Worm (Caenorhabditis elegans) whole organism, young adult: ENCODE measurements around the gene srx-62.

Experiments
- B0019.2 ChIP-seq: fragments of 200-800 bp; sonication (Bioruptor generic); conservative IDR thresholded peaks from 2 replicates; pipeline ENCODE4 v1.3.6; 2022; ENCODE audit warnings: missing genetic modification reagents, missing genetic modification characterization, missing compliant biosample characterization
- F52B5.7 ChIP-seq: sonication (generic microtip); optimal IDR thresholded peaks from 2 replicates; lab custom pipeline; 2016; ENCODE audit warnings: mild to moderate bottlenecking, missing genetic modification characterization, missing compliant biosample characterization
- K11D2.4 ChIP-seq: fragments of 200-800 bp; sonication (Bioruptor generic); IDR thresholded peaks from 2 replicates; pipeline ENCODE4 v1.3.6; 2022; ENCODE audit warnings: missing genetic modification reagents, missing genetic modification characterization, missing compliant biosample characterization
- Y53G8AR.9 ChIP-seq: fragments of 200-800 bp; sonication (Bioruptor generic); conservative IDR thresholded peaks from 2 replicates; pipeline ENCODE4 v1.3.6; 2022; ENCODE audit warnings: missing genetic modification reagents, missing genetic modification characterization, missing compliant biosample characterization
- Y95B8A.8 ChIP-seq: fragments of 200-800 bp; sonication (Bioruptor generic); IDR thresholded peaks from 2 replicates; pipeline ENCODE4 v1.3.6; 2022; ENCODE audit warnings: missing genetic modification reagents, missing genetic modification characterization, missing compliant biosample characterization
- akir-1 ChIP-seq: fragments of 200-800 bp; sonication (Bioruptor generic); optimal IDR thresholded peaks from 2 replicates; lab custom pipeline; 2018; ENCODE audit warnings: mild to moderate bottlenecking, missing genetic modification characterization, moderate library complexity, missing compliant biosample characterization
- attf-5 ChIP-seq: fragments of 200-800 bp; sonication (Bioruptor generic); optimal IDR thresholded peaks from 2 replicates; lab custom pipeline; 2018; ENCODE audit warnings: mild to moderate bottlenecking, missing genetic modification characterization, missing compliant biosample characterization
- bed-2 ChIP-seq: fragments of 200-800 bp; sonication (Bioruptor generic); IDR thresholded peaks from 2 replicates; pipeline ENCODE4 v1.3.6; 2022; ENCODE audit warnings: missing genetic modification reagents, missing genetic modification characterization, missing compliant biosample characterization
- ceh-58 ChIP-seq: fragments of 200-800 bp; sonication (Bioruptor generic); IDR thresholded peaks from 2 replicates; pipeline ENCODE4 v1.3.6; 2022; ENCODE audit warnings: missing genetic modification characterization, missing compliant biosample characterization
- die-1 ChIP-seq: sonication (generic microtip); optimal IDR thresholded peaks from 2 replicates; lab custom pipeline; 2016; ENCODE audit warnings: missing genotype, mild to moderate bottlenecking, missing genetic modification characterization, missing compliant biosample characterization
- efl-1 ChIP-seq: fragments of 150-350 bp; optimal IDR thresholded peaks from 2 replicates; lab custom pipeline; 2014; ENCODE audit warnings: missing biosample characterization, missing genetic modification reagents, missing genetic modification characterization
- egl-44 ChIP-seq: fragments of 200-800 bp; sonication (Bioruptor generic); IDR thresholded peaks from 2 replicates; pipeline ENCODE4 v1.3.6; 2022; ENCODE audit warnings: missing genetic modification reagents, missing genetic modification characterization, missing compliant biosample characterization
- ekl-4 ChIP-seq: fragments of 200-800 bp; sonication (Bioruptor generic); IDR thresholded peaks from 2 replicates; pipeline ENCODE4 v1.3.6; 2022; ENCODE audit warnings: missing genetic modification reagents, missing genetic modification characterization, missing compliant biosample characterization
- ets-4 ChIP-seq: fragments of 200-800 bp; sonication (Bioruptor generic); optimal IDR thresholded peaks from 2 replicates; lab custom pipeline; 2018; ENCODE audit warnings: mild to moderate bottlenecking, missing genetic modification characterization, missing compliant biosample characterization
- gei-17 ChIP-seq: fragments of 200-800 bp; sonication (Bioruptor generic); optimal IDR thresholded peaks from 2 replicates; lab custom pipeline; 2018; ENCODE audit warnings: mild to moderate bottlenecking, missing genetic modification characterization, missing compliant biosample characterization
- him-1 ChIP-seq: sonication (generic microtip); optimal IDR thresholded peaks from 2 replicates; lab custom pipeline; 2016; ENCODE audit warnings: missing genotype, missing genetic modification reagents, missing genetic modification characterization, missing compliant biosample characterization
- hlh-26 ChIP-seq: fragments of 200-800 bp; sonication (Bioruptor generic); conservative IDR thresholded peaks from 2 replicates; pipeline ENCODE4 v1.3.6; 2022; ENCODE audit warnings: missing genetic modification reagents, missing genetic modification characterization, missing compliant biosample characterization
- hmg-1.2 ChIP-seq: fragments of 200-800 bp; sonication (Bioruptor generic); IDR thresholded peaks from 2 replicates; pipeline ENCODE4 v1.3.6; 2022; ENCODE audit warnings: missing genetic modification reagents, missing genetic modification characterization, missing compliant biosample characterization
- let-607 ChIP-seq, 2 experiments: fragments of 200-800 bp in 1 of 2; sonication (Bioruptor generic) in 1 of 2; sonication (generic microtip) in 1 of 2; optimal IDR thresholded peaks; 2 replicates each; lab custom pipeline; 2016 to 2018; ENCODE audit warnings: mild to moderate bottlenecking in 2 of 2, missing compliant biosample characterization in 2 of 2, missing genetic modification characterization in 2 of 2, moderate library complexity in 2 of 2, missing genotype in 1 of 2
- lin-40 ChIP-seq: sonication (generic microtip); optimal IDR thresholded peaks from 2 replicates; lab custom pipeline; 2016; ENCODE audit warnings: missing genetic modification characterization, mild to moderate bottlenecking, missing compliant biosample characterization, missing genotype, missing genetic modification reagents
- lin-54 ChIP-seq: fragments of 200-800 bp; sonication (Bioruptor generic); optimal IDR thresholded peaks from 2 replicates; lab custom pipeline; 2018; ENCODE audit warnings: mild to moderate bottlenecking, missing genetic modification characterization, missing compliant biosample characterization
- lsl-1 ChIP-seq: fragments of 200-800 bp; sonication (Bioruptor generic); optimal IDR thresholded peaks from 2 replicates; lab custom pipeline; 2018; ENCODE audit warnings: mild to moderate bottlenecking, missing genetic modification characterization, moderate library complexity, missing compliant biosample characterization
- mel-28 ChIP-seq: sonication (generic microtip); optimal IDR thresholded peaks from 2 replicates; lab custom pipeline; 2016; ENCODE audit warnings: borderline replicate concordance, mild to moderate bottlenecking, missing genetic modification characterization, missing compliant biosample characterization
- mxl-1 ChIP-seq: sonication (generic microtip); optimal IDR thresholded peaks from 2 replicates; lab custom pipeline; 2016; ENCODE audit warnings: missing genetic modification characterization, missing compliant biosample characterization
- pbrm-1 ChIP-seq: fragments of 200-800 bp; sonication (Bioruptor generic); IDR thresholded peaks from 2 replicates; pipeline ENCODE4 v1.3.6; 2022; ENCODE audit warnings: missing genetic modification reagents, missing genetic modification characterization, missing compliant biosample characterization
- sdz-38 ChIP-seq: sonication (generic microtip); optimal IDR thresholded peaks from 2 replicates; lab custom pipeline; 2016; ENCODE audit warnings: missing genotype, missing genetic modification characterization, missing compliant biosample characterization
- snpc-1.1 ChIP-seq: sonication (generic microtip); optimal IDR thresholded peaks from 2 replicates; lab custom pipeline; 2017; ENCODE audit warnings: missing genetic modification characterization, mild to moderate bottlenecking, missing compliant biosample characterization, antibody characterized with exemption, moderate library complexity, missing genotype, missing genetic modification reagents; ENCODE audit not compliant: insufficient read depth
- snpc-3.4 ChIP-seq: sonication (generic microtip); optimal IDR thresholded peaks from 2 replicates; lab custom pipeline; 2017; ENCODE audit warnings: missing genetic modification characterization, mild to moderate bottlenecking, missing compliant biosample characterization, antibody characterized with exemption, moderate library complexity, missing genotype, missing genetic modification reagents
- snpc-4 ChIP-seq, 5 experiments: fragments of 150-350 bp in 1 of 5; sonication (generic microtip) in 4 of 5; optimal IDR thresholded peaks; 2 replicates each; lab custom pipeline; 2014 to 2018; ENCODE audit warnings: missing genetic modification characterization in 5 of 5, missing biosample characterization in 3 of 5, antibody characterized with exemption in 2 of 5, mild to moderate bottlenecking in 2 of 5, missing compliant biosample characterization in 2 of 5, missing genotype in 2 of 5, moderate library complexity in 2 of 5, missing genetic modification reagents in 1 of 5
- somi-1 ChIP-seq: fragments of 200-800 bp; sonication (Bioruptor generic); optimal IDR thresholded peaks from 2 replicates; lab custom pipeline; 2018; ENCODE audit warnings: mild to moderate bottlenecking, missing genetic modification characterization, missing compliant biosample characterization
- sptf-2 ChIP-seq: fragments of 200-800 bp; sonication (Bioruptor generic); optimal IDR thresholded peaks from 2 replicates; lab custom pipeline; 2018; ENCODE audit warnings: mild to moderate bottlenecking, missing genetic modification characterization, missing compliant biosample characterization
- zfh-2 ChIP-seq: fragments of 200-800 bp; sonication (Bioruptor generic); conservative IDR thresholded peaks from 2 replicates; pipeline ENCODE4 v1.3.6; 2022; ENCODE audit warnings: missing genetic modification reagents, missing genetic modification characterization, missing compliant biosample characterization
- ztf-22 ChIP-seq: fragments of 200-800 bp; sonication (Bioruptor generic); optimal IDR thresholded peaks from 2 replicates; lab custom pipeline; 2018; ENCODE audit warnings: mild to moderate bottlenecking, missing genetic modification characterization, moderate library complexity, missing compliant biosample characterization
- ztf-26 ChIP-seq: sonication (generic microtip); optimal IDR thresholded peaks from 2 replicates; lab custom pipeline; 2017; ENCODE audit warnings: missing genetic modification characterization, missing compliant biosample characterization

srx-62 gene

DNA sequence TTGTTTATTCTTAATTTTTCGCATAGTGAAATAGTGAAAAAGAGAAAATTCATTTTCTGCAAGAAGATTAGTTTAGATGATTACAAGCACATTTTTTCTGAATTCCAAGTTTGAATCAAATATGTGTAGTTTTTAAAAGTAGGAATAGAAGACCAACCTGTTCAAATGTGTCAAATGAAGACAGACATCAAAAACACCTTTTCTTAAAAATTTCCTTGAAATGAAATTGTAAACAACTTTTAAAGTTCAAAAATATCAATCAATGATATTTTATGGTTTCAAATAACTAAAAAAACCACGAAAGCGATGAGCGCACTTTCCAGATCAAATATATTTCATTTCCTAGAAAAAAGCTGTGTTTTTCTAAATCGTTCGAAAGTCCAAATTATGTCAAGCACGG is 14.1 kb downstream of the srx-62 start, which contains the start of gene nlp-30:
nlp-30 (plus strand) TSS at position 301 of the 400 bp plus-strand sequence.
- TF ChIP-seq snpc-3.4 (tag; lab: Kevin White, UChicago) (no peak), lin-54 (GFP tag; lab: Kevin White, UChicago) (no peak), snpc-4 (GFP tag; optimal IDR thresholded peaks at IDR 0.05; lab: Kevin White, UChicago) (no peak), snpc-4 (tag; optimal IDR thresholded peaks at IDR 0.05; lab: Kevin White, UChicago) (no peak)

DNA sequence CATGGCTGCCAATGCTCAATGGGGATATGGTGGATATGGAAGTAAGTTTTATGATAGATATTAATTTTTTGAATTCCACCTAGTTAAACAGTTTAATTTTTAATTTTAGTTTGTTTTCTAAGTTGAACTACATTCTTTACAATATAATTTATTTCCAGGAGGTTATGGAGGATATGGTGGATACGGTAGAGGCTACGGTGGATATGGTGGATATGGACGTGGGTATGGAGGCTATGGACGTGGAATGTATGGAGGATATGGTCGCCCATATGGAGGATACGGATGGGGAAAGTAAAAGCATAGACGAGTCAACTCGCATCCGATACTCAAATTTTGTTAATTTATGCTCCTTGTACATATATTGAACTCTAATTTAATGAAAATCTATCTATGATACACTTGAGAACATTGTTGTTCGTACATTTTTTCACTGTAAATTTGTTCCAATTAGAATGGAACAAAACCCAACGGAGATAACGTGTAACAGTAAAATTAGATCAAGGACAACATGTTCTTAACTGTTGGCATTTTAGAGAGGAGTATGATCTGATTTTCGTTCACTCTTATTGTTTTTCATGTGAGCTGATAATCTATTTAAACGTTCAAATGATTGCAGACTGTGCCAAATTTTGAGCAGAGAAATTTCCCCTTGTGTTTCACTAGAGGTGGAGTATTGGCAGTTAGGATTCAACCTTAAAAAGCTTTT is 15.4 kb downstream of the srx-62 start:
- TF ChIP-seq ekl-4 (GFP tag; lab: Robert Waterston, UW) = no peak
- TF ChIP-seq die-1 = no peak
- TF ChIP-seq K11D2.4 = no peak
- no peak for TF ChIP-seq lin-40 (tag; lab: Kevin White, UChicago)
- TF ChIP-seq hmg-1.2 (GFP tag; lab: Robert Waterston, UW) = no peak
- TF ChIP-seq Y53G8AR.9 (GFP tag; lab: Robert Waterston, UW) = no peak
- no peak for TF ChIP-seq akir-1 (GFP tag; lab: Kevin White, UChicago)
- no peak for TF ChIP-seq ceh-58 (GFP tag; lab: Robert Waterston, UW)
- TF ChIP-seq sdz-38 (tag; lab: Kevin White, UChicago) = no peak
- TF ChIP-seq Y95B8A.8 = no peak
- TF ChIP-seq gei-17 (GFP tag; lab: Kevin White, UChicago) = no peak
- no peak for TF ChIP-seq pbrm-1 (GFP tag; lab: Robert Waterston, UW)
- TF ChIP-seq zfh-2 (GFP tag; lab: Robert Waterston, UW) = no peak
- TF ChIP-seq ztf-22 (GFP tag; lab: Kevin White, UChicago) = no peak
- no peak for TF ChIP-seq F52B5.7 (tag; lab: Kevin White, UChicago)
- no peak for TF ChIP-seq mxl-1
- no peak for TF ChIP-seq hlh-26
- TF ChIP-seq bed-2 (GFP tag; lab: Robert Waterston, UW) = no peak
- no peak for TF ChIP-seq B0019.2 (GFP tag; lab: Robert Waterston, UW)

DNA sequence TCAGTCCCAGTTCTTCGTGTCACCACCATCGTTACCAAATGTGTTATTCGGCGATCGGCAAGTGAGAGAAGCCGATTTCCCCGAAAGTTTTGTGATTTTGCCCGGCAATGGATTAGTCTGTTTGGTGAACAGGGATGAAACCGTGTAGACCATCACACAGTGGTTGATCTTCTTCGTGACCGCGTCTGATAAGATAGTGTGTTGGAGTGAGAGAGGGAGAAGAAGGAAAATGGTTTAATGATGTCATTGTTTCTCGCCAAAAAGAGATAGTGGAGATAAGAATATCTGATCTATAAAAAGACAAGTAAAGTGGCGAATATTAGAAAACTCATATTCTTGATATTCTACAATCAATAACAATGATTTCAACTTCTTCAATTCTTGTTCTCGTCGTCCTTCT is 15.9 kb downstream of the srx-62 start, which contains the start of gene nlp-31:
nlp-31 (plus strand) TSS at position 237 of the 400 bp plus-strand sequence.
- TF ChIP-seq sptf-2 (GFP tag; lab: Kevin White, UChicago) (no peak), mxl-1 (no peak), ets-4 (GFP tag; lab: Kevin White, UChicago) (no peak), him-1 (no peak), let-607 (tag; optimal IDR thresholded peaks at IDR 0.05; lab: Kevin White, UChicago) (no peak), mel-28 (tag; lab: Kevin White, UChicago) (no peak), somi-1 (no peak)

DNA sequence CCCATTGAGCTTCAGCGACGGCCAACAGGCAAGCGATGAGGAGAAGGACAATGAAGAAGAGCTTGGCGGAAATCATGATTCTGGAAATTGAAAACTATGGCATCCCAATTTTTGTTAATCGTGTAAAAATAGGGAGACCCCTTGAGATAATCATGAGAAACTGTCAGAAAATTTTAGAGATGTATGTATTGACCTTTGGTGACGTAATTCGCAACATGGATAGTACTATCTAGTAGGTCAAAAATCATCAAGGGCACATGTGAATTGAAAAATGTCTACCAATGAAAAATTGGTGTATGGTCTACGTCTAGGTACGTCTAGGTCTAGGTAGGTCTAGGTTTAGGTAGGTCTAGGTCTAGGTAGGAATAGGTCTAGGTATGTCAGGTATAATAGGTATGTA is 16.7 kb downstream of the srx-62 start, which contains the start of gene nlp-34:
nlp-34 (minus strand) TSS at position 82 of the 400 bp plus-strand sequence.
- TF ChIP-seq ztf-26 (tag; lab: Kevin White, UChicago) (no peak), attf-5 (GFP tag; lab: Kevin White, UChicago) (no peak), snpc-1.1 (tag; lab: Kevin White, UChicago) (no peak), lsl-1 (no peak), let-607 (tag; optimal IDR thresholded peaks at IDR 0.05; lab: Kevin White, UChicago) (no peak), efl-1 (GFP tag; lab: Kevin White, UChicago) (no peak), egl-44 (no peak)
